Fruit fly (Drosophila melanogaster): ENCODE measurements around the gene Lip1.

Gene Lip1

dm6 chr2L:10728751-10729150 lies 27.4 kb upstream of the Lip1 start, which contains the start of gene CG6443 (continued):
- TF ChIP-seq inv (GFP tag; IDR thresholded peaks at IDR 0.05; ENCODE audit: partially characterized antibody) (peak; percentile 51; the same call in 1 of the 2 replicates), lola (GFP tag; optimal IDR thresholded peaks at IDR 0.05) (no peak), CG4820 (GFP tag; optimal IDR thresholded peaks at IDR 0.05) (no peak), sna (GFP tag; IDR thresholded peaks at IDR 0.05; ENCODE audit: partially characterized antibody) (peak; percentile 88), CG15696 (tag; optimal IDR thresholded peaks at IDR 0.05) (no peak), CG10147 (GFP tag; optimal IDR thresholded peaks at IDR 0.05) (no peak), CG14710 (tag; optimal IDR thresholded peaks at IDR 0.05) (peak; percentile 19), Nf-YC (tag; optimal IDR thresholded peaks at IDR 0.05) (no peak), lilli (GFP tag; optimal IDR thresholded peaks at IDR 0.05) (no peak), hbn (GFP tag; IDR thresholded peaks at IDR 0.05; ENCODE audit: partially characterized antibody) (peak; percentile 80), Ets97D (GFP tag; optimal IDR thresholded peaks at IDR 0.05) (peak; percentile 31), Sry-β (GFP tag; optimal IDR thresholded peaks at IDR 0.05) (no peak), PHDP (tag; optimal IDR thresholded peaks at IDR 0.05) (no peak), E2f1 (GFP tag; IDR thresholded peaks at IDR 0.05) (no peak), CG10267 (tag; optimal IDR thresholded peaks at IDR 0.05) (peak; percentile 20), CG13775 (GFP tag; optimal IDR thresholded peaks at IDR 0.05) (no peak), HmgZ (tag; optimal IDR thresholded peaks at IDR 0.05) (peak; percentile 1), bbx (GFP tag; IDR thresholded peaks at IDR 0.05; ENCODE audit: partially characterized antibody) (peak; percentile 68), NK7.1 (GFP tag; optimal IDR thresholded peaks at IDR 0.05) (no peak), CG30020 (tag; optimal IDR thresholded peaks at IDR 0.05) (peak; percentile 38), CG6791 (GFP tag; IDR thresholded peaks at IDR 0.05; ENCODE audit: partially characterized antibody) (peak; percentile 74), CG2129 (GFP tag; IDR thresholded peaks at IDR 0.05; ENCODE audit: partially characterized antibody) (peak; percentile 39; the same call in 1 of the 2 replicates), CG17829 (tag; optimal IDR thresholded peaks at IDR 0.05) (no peak), Antp (GFP tag; optimal IDR thresholded peaks at IDR 0.05) (no peak), pan (optimal IDR thresholded peaks at IDR 0.05) (no peak), pan (GFP tag; optimal IDR thresholded peaks at IDR 0.05 in 1 of 2, IDR thresholded peaks at IDR 0.05 in 1 of 2) (no peak), fd3F (GFP tag; optimal IDR thresholded peaks at IDR 0.05) (no peak), Myb (GFP tag; optimal IDR thresholded peaks at IDR 0.05) (peak; percentile 58), Bgb (GFP tag; IDR thresholded peaks at IDR 0.05; ENCODE audit: partially characterized antibody) (peak; percentile 75), Mes4 (GFP tag; optimal IDR thresholded peaks at IDR 0.05) (no peak), maf-S (GFP tag; optimal IDR thresholded peaks at IDR 0.05) (no peak), CG2199 (GFP tag; IDR thresholded peaks at IDR 0.05) (no peak), BEAF-32 (GFP tag; optimal IDR thresholded peaks at IDR 0.05) (peak; percentile 80), CG7786 (GFP tag; optimal IDR thresholded peaks at IDR 0.05) (no peak), CG43689 (GFP tag; IDR thresholded peaks at IDR 0.05) (no peak), tin (GFP tag; optimal IDR thresholded peaks at IDR 0.05) (no peak), CG9437 (GFP tag; optimal IDR thresholded peaks at IDR 0.05) (no peak), Atf3 (GFP tag; optimal IDR thresholded peaks at IDR 0.05) (no peak), sd (tag; optimal IDR thresholded peaks at IDR 0.05) (no peak), CG7745 (tag; optimal IDR thresholded peaks at IDR 0.05) (no peak), trem (tag; optimal IDR thresholded peaks at IDR 0.05) (peak; percentile 56), Optix (GFP tag; IDR thresholded peaks at IDR 0.05) (no peak), CG12391 (tag; optimal IDR thresholded peaks at IDR 0.05) (no peak), CG13287 (GFP tag; IDR thresholded peaks at IDR 0.05; ENCODE audit: partially characterized antibody) (peak; percentile 90), MBD-R2 (GFP tag; IDR thresholded peaks at IDR 0.05) (peak; percentile 40; the same call in 1 of the 2 replicates), ap (GFP tag; IDR thresholded peaks at IDR 0.05) (no peak), ham (GFP tag; IDR thresholded peaks at IDR 0.05) (no peak), CG4854 (GFP tag; optimal IDR thresholded peaks at IDR 0.05) (no peak), knrl (GFP tag; IDR thresholded peaks at IDR 0.05; ENCODE audit: partially characterized antibody) (peak; percentile 63), CG2875 (GFP tag; optimal IDR thresholded peaks at IDR 0.05) (no peak)
